Fruit fly (Drosophila melanogaster): ENCODE data around the gene Pldn.

Gene Pldn

DNA sequence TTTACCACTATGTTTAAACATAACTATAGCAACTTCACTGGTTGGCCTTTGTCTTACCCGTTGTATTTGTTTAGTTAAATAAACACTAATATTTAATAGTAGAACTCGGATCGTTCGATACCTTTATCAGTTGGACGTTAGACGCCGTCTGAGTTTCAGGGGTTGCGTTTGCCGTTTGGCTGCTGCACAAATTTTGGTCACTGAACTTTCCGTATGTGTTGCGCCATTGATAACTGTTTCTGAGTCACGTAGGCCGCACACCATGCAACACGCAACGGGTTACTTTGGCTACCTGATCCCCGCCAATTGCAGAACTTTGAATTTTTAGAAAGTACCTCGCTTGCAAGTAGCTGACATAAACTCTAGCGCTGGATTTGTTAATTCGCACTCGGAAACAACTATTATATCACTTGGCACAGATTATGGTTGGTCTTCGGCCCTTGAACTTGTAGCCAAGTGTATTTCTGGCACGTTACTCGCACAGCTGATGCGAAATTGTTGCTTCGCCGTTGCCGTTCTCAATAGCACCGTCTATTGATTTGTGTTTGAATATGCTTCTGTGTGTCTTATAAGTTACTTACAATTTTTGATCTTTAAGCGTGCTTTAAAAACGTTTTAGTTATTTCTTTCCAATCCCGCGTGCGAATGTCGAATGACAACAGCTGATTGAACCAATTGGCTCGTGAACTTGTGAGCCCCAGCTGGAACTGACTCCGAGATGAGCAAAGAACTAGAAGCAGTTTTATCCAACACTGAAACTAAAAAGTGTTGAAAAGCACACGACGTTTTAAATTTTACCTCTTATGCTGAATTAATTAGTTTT, 5.3 kb upstream of the Pldn start, which contains the start of gene Dph1 (continued):
- peak; percentile 95 for TF ChIP-seq ci (GFP tag; IDR thresholded peaks at IDR 0.05)
- peak; percentile 87 for TF ChIP-seq Sox102F (GFP tag; optimal IDR thresholded peaks at IDR 0.05)
- TF ChIP-seq Fer1 (GFP tag; optimal IDR thresholded peaks at IDR 0.05) = peak; percentile 84
- TF ChIP-seq CG18764 (GFP tag; optimal IDR thresholded peaks at IDR 0.05) = peak; percentile 42
- peak; percentile 82 for TF ChIP-seq NC2β (GFP tag; optimal IDR thresholded peaks at IDR 0.05)
- peak; percentile 54 for TF ChIP-seq MESR4 (GFP tag; optimal IDR thresholded peaks at IDR 0.05)
- peak; percentile 89 for TF ChIP-seq repo (GFP tag; optimal IDR thresholded peaks at IDR 0.05)
- peak; percentile 90 for TF ChIP-seq CG12769 (tag; optimal IDR thresholded peaks at IDR 0.05)
- TF ChIP-seq NfI (GFP tag; optimal IDR thresholded peaks at IDR 0.05) = peak; percentile 82
- peak; percentile 60 for TF ChIP-seq CG4707 (GFP tag; optimal IDR thresholded peaks at IDR 0.05)
- peak; percentile 78 for TF ChIP-seq B-H1 (GFP tag; IDR thresholded peaks at IDR 0.05)
- TF ChIP-seq CG3407 (GFP tag; optimal IDR thresholded peaks at IDR 0.05) = peak; percentile 62
- no peak for TF ChIP-seq hb (GFP tag; IDR thresholded peaks at IDR 0.05; ENCODE audit: partially characterized antibody)
- TF ChIP-seq CG18262 (tag; optimal IDR thresholded peaks at IDR 0.05) = peak; percentile 85
- TF ChIP-seq CG42726 (GFP tag; IDR thresholded peaks at IDR 0.05; ENCODE audit: partially characterized antibody) = no peak
- peak; percentile 82 for TF ChIP-seq Chrac-16 (GFP tag; optimal IDR thresholded peaks at IDR 0.05)
- peak; percentile 55 for TF ChIP-seq Sin3A (optimal IDR thresholded peaks at IDR 0.05)
- no peak for TF ChIP-seq bigmax (GFP tag; optimal IDR thresholded peaks at IDR 0.05)
- no peak for TF ChIP-seq psq (GFP tag; optimal IDR thresholded peaks at IDR 0.05)
- no peak for TF ChIP-seq D (optimal IDR thresholded peaks at IDR 0.05)
- TF ChIP-seq D (GFP tag; optimal IDR thresholded peaks at IDR 0.05) = peak; percentile 81
- peak; percentile 58 for TF ChIP-seq CG12155 (GFP tag; optimal IDR thresholded peaks at IDR 0.05)
- TF ChIP-seq CG8388 (GFP tag; optimal IDR thresholded peaks at IDR 0.05) = peak; percentile 73
- peak; percentile 85 for TF ChIP-seq CG13624 (GFP tag; optimal IDR thresholded peaks at IDR 0.05)
- no peak for TF ChIP-seq pan (optimal IDR thresholded peaks at IDR 0.05)
- TF ChIP-seq pan (GFP tag; optimal IDR thresholded peaks at IDR 0.05 in 1 of 2, IDR thresholded peaks at IDR 0.05 in 1 of 2) = peak in 1 of 2 experiments; percentile 90
- no peak for TF ChIP-seq prd (optimal IDR thresholded peaks at IDR 0.05)
- peak; percentile 84 for TF ChIP-seq prd (GFP tag; IDR thresholded peaks at IDR 0.05)
- TF ChIP-seq CG17802 (tag; optimal IDR thresholded peaks at IDR 0.05) = peak; percentile 76
- peak; percentile 90 for TF ChIP-seq Ets97D (GFP tag; optimal IDR thresholded peaks at IDR 0.05)
- TF ChIP-seq Rx (GFP tag; IDR thresholded peaks at IDR 0.05) = peak; percentile 84
- TF ChIP-seq Bteb2 (GFP tag; optimal IDR thresholded peaks at IDR 0.05) = peak; percentile 53
- TF ChIP-seq grn (GFP tag; optimal IDR thresholded peaks at IDR 0.05) = peak; percentile 12
- peak; percentile 92 for TF ChIP-seq zfh1 (GFP tag; IDR thresholded peaks at IDR 0.05)
- peak; percentile 85; the same call in 1 of the 2 replicates for TF ChIP-seq E2f1 (GFP tag; IDR thresholded peaks at IDR 0.05)
- TF ChIP-seq caup (GFP tag; optimal IDR thresholded peaks at IDR 0.05; ENCODE audit: severe bottlenecking) = peak; percentile 87
- TF ChIP-seq Six4 (GFP tag; optimal IDR thresholded peaks at IDR 0.05) = peak; percentile 92
- TF ChIP-seq BtbVII (GFP tag; optimal IDR thresholded peaks at IDR 0.05) = peak; percentile 87
- TF ChIP-seq Side (GFP tag; optimal IDR thresholded peaks at IDR 0.05) = peak; percentile 87
- TF ChIP-seq CG5953 (GFP tag; IDR thresholded peaks at IDR 0.05) = peak; percentile 75
- peak; percentile 82 for TF ChIP-seq CG7556 (GFP tag; optimal IDR thresholded peaks at IDR 0.05)
- TF ChIP-seq maf-S (GFP tag; optimal IDR thresholded peaks at IDR 0.05) = peak; percentile 57
- TF ChIP-seq Hand (GFP tag; optimal IDR thresholded peaks at IDR 0.05) = peak; percentile 59
- no peak for TF ChIP-seq lov (optimal IDR thresholded peaks at IDR 0.05)
- TF ChIP-seq lov (GFP tag; IDR thresholded peaks at IDR 0.05) = peak; percentile 67; the same call in 1 of the 3 replicates
- peak; percentile 54 for TF ChIP-seq MTF-1 (GFP tag; optimal IDR thresholded peaks at IDR 0.05; ENCODE audit: borderline replicate concordance)
- TF ChIP-seq nom (GFP tag; optimal IDR thresholded peaks at IDR 0.05) = peak; percentile 85
- TF ChIP-seq CG2202 (tag; optimal IDR thresholded peaks at IDR 0.05) = peak; percentile 60
- TF ChIP-seq HLH3B (GFP tag; IDR thresholded peaks at IDR 0.05) = peak; percentile 84
- TF ChIP-seq pfk (GFP tag; optimal IDR thresholded peaks at IDR 0.05) = peak; percentile 55

Measured in whole organism, embryonic.